Fruit fly (Drosophila melanogaster) whole organism, embryonic: ENCODE measurements around the gene Ing3.

ENCODE experiments used
- ATbp ChIP-seq: fragments of 200-800 bp; sonication (Bioruptor generic); optimal IDR thresholded peaks from 2 replicates; lab custom pipeline; 2017; ENCODE audit warnings: missing biosample characterization, mild to moderate bottlenecking, missing genetic modification characterization, missing genetic modification reagents
- CG11504 ChIP-seq: fragments of 200-800 bp; sonication (Bioruptor generic); optimal IDR thresholded peaks from 3 replicates; lab custom pipeline; 2019; ENCODE audit warnings: missing biosample characterization, mild to moderate bottlenecking, missing genetic modification characterization, moderate library complexity
- CG11696 ChIP-seq: fragments of 200-800 bp; sonication (Bioruptor generic); IDR thresholded peaks from 2 replicates; pipeline ENCODE4 v1.3.6; 2022; ENCODE audit warnings: missing biosample characterization, missing genetic modification characterization
- CG13123 ChIP-seq: fragments of 200-800 bp; sonication (Bioruptor generic); optimal IDR thresholded peaks from 2 replicates; lab custom pipeline; 2016; ENCODE audit warnings: missing biosample characterization, missing genetic modification characterization
- CG14710 ChIP-seq: fragments of 200-800 bp; sonication (Bioruptor generic); optimal IDR thresholded peaks from 3 replicates; lab custom pipeline; 2019; ENCODE audit warnings: missing biosample characterization, mild to moderate bottlenecking, missing genetic modification characterization, moderate library complexity
- CG17912 ChIP-seq: fragments of 200-800 bp; sonication (Bioruptor generic); optimal IDR thresholded peaks from 2 replicates; lab custom pipeline; 2018; ENCODE audit warnings: missing biosample characterization, mild to moderate bottlenecking, missing genetic modification characterization
- CG30020 ChIP-seq: fragments of 200-800 bp; optimal IDR thresholded peaks from 2 replicates; lab custom pipeline; 2019; ENCODE audit warnings: missing biosample characterization, mild to moderate bottlenecking, missing genetic modification characterization, moderate library complexity
- CG31365 ChIP-seq: fragments of 200-800 bp; sonication (Bioruptor generic); optimal IDR thresholded peaks from 2 replicates; lab custom pipeline; 2018; ENCODE audit warnings: missing biosample characterization, mild to moderate bottlenecking, missing genetic modification characterization
- CG4360 ChIP-seq: fragments of 200-800 bp; sonication (Bioruptor generic); IDR thresholded peaks from 2 replicates; pipeline ENCODE4 v1.3.6; 2022; ENCODE audit warnings: missing biosample characterization, missing genetic modification characterization
- CG4820 ChIP-seq: fragments of 200-800 bp; sonication (Bioruptor generic); optimal IDR thresholded peaks from 3 replicates; lab custom pipeline; 2016; ENCODE audit warnings: missing biosample characterization, missing genetic modification characterization
- CG7357 ChIP-seq: fragments of 200-800 bp; sonication (Bioruptor generic); IDR thresholded peaks from 3 replicates; pipeline ENCODE4 v1.3.6; 2022; ENCODE audit warnings: missing biosample characterization, missing genetic modification characterization
- CG7556 ChIP-seq: fragments of 200-800 bp; sonication (Bioruptor generic); optimal IDR thresholded peaks from 2 replicates; lab custom pipeline; 2017; ENCODE audit warnings: missing biosample characterization, mild to moderate bottlenecking, missing genetic modification characterization
- CG8924 ChIP-seq: fragments of 200-800 bp; optimal IDR thresholded peaks from 3 replicates; lab custom pipeline; 2019; ENCODE audit warnings: missing biosample characterization, mild to moderate bottlenecking, missing genetic modification characterization, moderate library complexity
- CG9215 ChIP-seq: fragments of 200-800 bp; sonication (Bioruptor generic); IDR thresholded peaks from 2 replicates; pipeline ENCODE4 v1.3.6; 2022; ENCODE audit warnings: missing biosample characterization, missing genetic modification characterization
- CG9727 ChIP-seq: fragments of 200-800 bp; sonication (Bioruptor generic); optimal IDR thresholded peaks from 3 replicates; lab custom pipeline; 2017; ENCODE audit warnings: missing biosample characterization, mild to moderate bottlenecking, missing genetic modification characterization
- D19A ChIP-seq: fragments of 200-800 bp; optimal IDR thresholded peaks from 3 replicates; lab custom pipeline; 2019; ENCODE audit warnings: missing biosample characterization, mild to moderate bottlenecking, missing genetic modification characterization, moderate library complexity
- Dfd ChIP-seq, 2 experiments: fragments of >200 bp; optimal IDR thresholded peaks; 2 replicates each; lab custom pipeline; 2017; ENCODE audit warnings: missing biosample characterization in 2 of 2, missing genetic modification characterization in 2 of 2
- Drgx ChIP-seq: fragments of 200-800 bp; sonication (Bioruptor generic); IDR thresholded peaks from 2 replicates; pipeline ENCODE4 v1.3.6; 2022; ENCODE audit warnings: missing biosample characterization, missing genetic modification characterization
- ERR ChIP-seq: fragments of 200-800 bp; sonication (Bioruptor generic); optimal IDR thresholded peaks from 2 replicates; lab custom pipeline; 2016; ENCODE audit warnings: missing biosample characterization, missing genetic modification characterization
- GATAe ChIP-seq: fragments of 200-800 bp; sonication (Bioruptor generic); conservative IDR thresholded peaks from 2 replicates; pipeline ENCODE4 v1.3.6; 2022; ENCODE audit warnings: missing biosample characterization, missing genetic modification characterization
- HLH3B ChIP-seq: fragments of 200-800 bp; sonication (Bioruptor generic); IDR thresholded peaks from 2 replicates; pipeline ENCODE4 v1.3.6; 2022; ENCODE audit warnings: missing biosample characterization, missing genetic modification characterization
- Hmr ChIP-seq: fragments of 200-800 bp; sonication (Bioruptor generic); optimal IDR thresholded peaks from 3 replicates; lab custom pipeline; 2017; ENCODE audit warnings: mild to moderate bottlenecking, missing biosample characterization, missing genetic modification reagents, missing genetic modification characterization
- Hsf ChIP-seq: fragments of 200-800 bp; sonication (Bioruptor generic); optimal IDR thresholded peaks from 3 replicates; lab custom pipeline; 2016; ENCODE audit warnings: missing biosample characterization, missing genetic modification characterization
- Meics ChIP-seq: fragments of 200-800 bp; sonication (Bioruptor generic); optimal IDR thresholded peaks from 2 replicates; lab custom pipeline; 2017; ENCODE audit warnings: missing biosample characterization, mild to moderate bottlenecking, missing genetic modification characterization
- Nf-YB ChIP-seq: fragments of 200-800 bp; sonication (Bioruptor generic); optimal IDR thresholded peaks from 3 replicates; lab custom pipeline; 2019; ENCODE audit warnings: missing biosample characterization, mild to moderate bottlenecking, missing genetic modification characterization, moderate library complexity
- Oli ChIP-seq: fragments of 200-800 bp; sonication (Bioruptor generic); optimal IDR thresholded peaks from 2 replicates; lab custom pipeline; 2018; ENCODE audit warnings: missing biosample characterization, mild to moderate bottlenecking, missing genetic modification characterization, moderate library complexity
- Ptx1 ChIP-seq: fragments of 200-800 bp; sonication (Bioruptor generic); IDR thresholded peaks from 2 replicates; pipeline ENCODE4 v1.3.6; 2022; ENCODE audit warnings: missing biosample characterization, missing genetic modification characterization
- Xbp1 ChIP-seq: fragments of 200-800 bp; sonication (Bioruptor generic); optimal IDR thresholded peaks from 3 replicates; lab custom pipeline; 2016; ENCODE audit warnings: missing biosample characterization, mild to moderate bottlenecking, missing genetic modification characterization
- Xrp1 ChIP-seq: fragments of 200-800 bp; sonication (Bioruptor generic); IDR thresholded peaks from 2 replicates; pipeline ENCODE4 v1.3.6; 2022; ENCODE audit warnings: missing biosample characterization, missing genetic modification characterization
- ab ChIP-seq: fragments of 200-800 bp; sonication (Bioruptor generic); optimal IDR thresholded peaks from 2 replicates; lab custom pipeline; 2016; ENCODE audit warnings: missing biosample characterization, missing genetic modification characterization
- az2 ChIP-seq: fragments of 200-800 bp; sonication (Bioruptor generic); optimal IDR thresholded peaks from 3 replicates; lab custom pipeline; 2016; ENCODE audit warnings: missing biosample characterization, missing genetic modification characterization
- bcd ChIP-seq: fragments of 200-800 bp; sonication (Bioruptor generic); optimal IDR thresholded peaks from 2 replicates; lab custom pipeline; 2017; ENCODE audit warnings: missing biosample characterization, mild to moderate bottlenecking, missing genetic modification characterization
- cas ChIP-seq: fragments of 200-800 bp; sonication (Bioruptor generic); IDR thresholded peaks from 2 replicates; pipeline ENCODE4 v1.3.6; 2022; ENCODE audit warnings: missing biosample characterization, missing genetic modification characterization
- chif ChIP-seq, 2 experiments: fragments of 200-800 bp; sonication (Bioruptor generic); optimal IDR thresholded peaks; 3 replicates each; lab custom pipeline; 2016; ENCODE audit warnings: missing biosample characterization in 2 of 2, missing genetic modification characterization in 2 of 2
- cwo ChIP-seq: fragments of 200-800 bp; sonication (Bioruptor generic); optimal IDR thresholded peaks from 3 replicates; lab custom pipeline; 2017; ENCODE audit warnings: missing biosample characterization, missing genetic modification characterization, mild to moderate bottlenecking, moderate library complexity, missing genetic modification reagents
- dati ChIP-seq: fragments of 200-800 bp; sonication (Bioruptor generic); IDR thresholded peaks from 2 replicates; pipeline ENCODE4 v1.3.6; 2022; ENCODE audit warnings: missing biosample characterization, missing genetic modification characterization
- dm ChIP-seq: fragments of 200-800 bp; sonication (Bioruptor generic); optimal IDR thresholded peaks from 3 replicates; lab custom pipeline; 2016; ENCODE audit warnings: missing biosample characterization, missing genetic modification characterization
- dmrt99B ChIP-seq: fragments of 200-800 bp; sonication (Bioruptor generic); optimal IDR thresholded peaks from 2 replicates; lab custom pipeline; 2018; ENCODE audit warnings: missing biosample characterization, mild to moderate bottlenecking, missing genetic modification characterization, moderate library complexity
- gem ChIP-seq: fragments of 200-800 bp; sonication (Bioruptor generic); optimal IDR thresholded peaks from 2 replicates; lab custom pipeline; 2019; ENCODE audit warnings: missing biosample characterization, mild to moderate bottlenecking, missing genetic modification characterization, moderate library complexity
- lab ChIP-seq: fragments of 200-800 bp; sonication (Bioruptor generic); optimal IDR thresholded peaks from 3 replicates; lab custom pipeline; 2017; ENCODE audit warnings: missing biosample characterization, missing genetic modification characterization, mild to moderate bottlenecking, moderate library complexity, missing genetic modification reagents
- lov ChIP-seq, 2 experiments: fragments of 200-800 bp in 1 of 2; fragments of >200 bp in 1 of 2; sonication (Bioruptor generic) in 1 of 2; IDR thresholded peaks in 1 of 2; optimal IDR thresholded peaks in 1 of 2; 2 replicates in 1 of 2; 3 replicates in 1 of 2; pipeline versions ENCODE4 v1.3.6 to Lab custom; 2017 to 2022; ENCODE audit warnings: missing biosample characterization in 1 of 2, missing genetic modification characterization in 1 of 2
- nmo ChIP-seq: fragments of 200-800 bp; sonication (Bioruptor generic); optimal IDR thresholded peaks from 2 replicates; lab custom pipeline; 2018; ENCODE audit warnings: missing biosample characterization, mild to moderate bottlenecking, missing genetic modification characterization, moderate library complexity
- nom ChIP-seq: fragments of 200-800 bp; sonication (Bioruptor generic); optimal IDR thresholded peaks from 2 replicates; lab custom pipeline; 2017; ENCODE audit warnings: missing biosample characterization, missing genetic modification characterization, mild to moderate bottlenecking, moderate library complexity, missing genetic modification reagents
- org-1 ChIP-seq: fragments of 200-800 bp; sonication (Bioruptor generic); optimal IDR thresholded peaks from 2 replicates; lab custom pipeline; 2017; ENCODE audit warnings: missing biosample characterization, missing genetic modification characterization
- pan ChIP-seq, 4 experiments: fragments of >200 bp in 3 of 4; fragments of 200-800 bp in 1 of 4; sonication (Bioruptor generic) in 1 of 4; optimal IDR thresholded peaks in 3 of 4; IDR thresholded peaks in 1 of 4; 2 replicates each; pipeline versions ENCODE4 v1.3.6 to Lab custom; 2017 to 2022; ENCODE audit warnings: missing biosample characterization in 2 of 4, missing genetic modification characterization in 2 of 4, mixed read lengths in 1 of 4
- pnt ChIP-seq: fragments of 200-800 bp; sonication (Bioruptor generic); optimal IDR thresholded peaks from 3 replicates; lab custom pipeline; 2016; ENCODE audit warnings: missing biosample characterization, missing genetic modification characterization
- row ChIP-seq: fragments of 200-800 bp; sonication (Bioruptor generic); IDR thresholded peaks from 3 replicates; pipeline ENCODE4 v1.3.6; 2022; ENCODE audit warnings: missing biosample characterization, missing genetic modification characterization
- stc ChIP-seq: fragments of 200-800 bp; sonication (Bioruptor generic); IDR thresholded peaks from 2 replicates; pipeline ENCODE4 v1.3.6; 2022; ENCODE audit warnings: missing biosample characterization, missing genetic modification characterization
- tio ChIP-seq: fragments of 200-800 bp; sonication (Bioruptor generic); optimal IDR thresholded peaks from 2 replicates; lab custom pipeline; 2017; ENCODE audit warnings: missing biosample characterization, missing genetic modification characterization, inconsistent platforms
- zen2 ChIP-seq: fragments of 200-800 bp; sonication (Bioruptor generic); IDR thresholded peaks from 3 replicates; pipeline ENCODE4 v1.3.6; 2022; ENCODE audit warnings: missing biosample characterization, missing genetic modification characterization; ENCODE audit not compliant: partially characterized antibody

The Ing3 gene

dm6 chrX:18613434-18613833 is 39.5 kb downstream of the Ing3 start (continued):
- TF ChIP-seq ERR (GFP tag; lab: Kevin White, UChicago) (no peak), nom (GFP tag; lab: Kevin White, UChicago) (no peak), dm (GFP tag; lab: Kevin White, UChicago) (no peak), Xrp1 (GFP tag; lab: Robert Waterston, UW) (peak; percentile 41), ATbp (GFP tag; lab: Kevin White, UChicago) (peak; percentile 14), lab (peak; percentile 29), nmo (GFP tag; lab: Kevin White, UChicago) (peak; percentile 13), CG30020 (tag; lab: Kevin White, UChicago) (no peak), CG4820 (GFP tag; lab: Kevin White, UChicago) (no peak), Hmr (GFP tag; lab: Kevin White, UChicago) (peak; percentile 5), cwo (no peak), CG14710 (tag; lab: Kevin White, UChicago) (no peak), Oli (tag; lab: Kevin White, UChicago) (peak; percentile 25), HLH3B (GFP tag; lab: Robert Waterston, UW) (peak; percentile 10; the same call in 1 of the 2 replicates), GATAe (no peak), gem (tag; lab: Kevin White, UChicago) (no peak), CG11504 (tag; lab: Kevin White, UChicago) (peak; percentile 49), org-1 (GFP tag; lab: Kevin White, UChicago) (peak; percentile 2), dati (GFP tag; lab: Robert Waterston, UW) (no peak), CG31365 (tag; lab: Kevin White, UChicago) (no peak), row (GFP tag; lab: Robert Waterston, UW) (peak; percentile 58), az2 (no peak), pan (optimal IDR thresholded peaks at IDR 0.05; lab: Kevin White, UChicago) (no peak), pan (GFP tag; optimal IDR thresholded peaks at IDR 0.05 in 1 of 2, IDR thresholded peaks at IDR 0.05 in 1 of 2) (peak in 1 of 2 experiments; percentile 12), lov (optimal IDR thresholded peaks at IDR 0.05; lab: Kevin White, UChicago) (no peak), lov (GFP tag; IDR thresholded peaks at IDR 0.05; lab: Robert Waterston, UW) (no peak), CG17912 (GFP tag; lab: Kevin White, UChicago) (no peak), Nf-YB (GFP tag; lab: Kevin White, UChicago) (no peak), CG7357 (GFP tag; lab: Robert Waterston, UW) (0 out of 3 replicates have a peak, but pooled peaks have one; percentile 19), CG13123 (GFP tag; lab: Kevin White, UChicago) (no peak), bcd (GFP tag; lab: Kevin White, UChicago) (no peak), Dfd (GFP tag; optimal IDR thresholded peaks at IDR 0.05; lab: Kevin White, UChicago) (no peak), pnt (GFP tag; lab: Kevin White, UChicago) (peak; percentile 6), CG9215 (GFP tag; lab: Robert Waterston, UW) (peak; percentile 5; the same call in 1 of the 2 replicates), stc (no peak), CG9727 (GFP tag; lab: Kevin White, UChicago) (no peak), zen2 (GFP tag; lab: Robert Waterston, UW) (no peak), ab (GFP tag; lab: Kevin White, UChicago) (no peak), Hsf (GFP tag; lab: Kevin White, UChicago) (peak; percentile 1), cas (GFP tag; lab: Robert Waterston, UW) (no peak), Ptx1 (peak; percentile 40), D19A (tag; lab: Kevin White, UChicago) (peak; percentile 47), CG8924 (tag; lab: Kevin White, UChicago) (peak; percentile 18), Xbp1 (GFP tag; lab: Kevin White, UChicago) (peak; percentile 18), chif (GFP tag; optimal IDR thresholded peaks at IDR 0.05; lab: Kevin White, UChicago) (no peak), tio (GFP tag; lab: Kevin White, UChicago) (no peak), Drgx (no peak), CG7556 (GFP tag; lab: Kevin White, UChicago) (peak; percentile 13), CG4360 (no peak), CG11696 (no peak), Meics (GFP tag; lab: Kevin White, UChicago) (peak; percentile 15), dmrt99B (tag; lab: Kevin White, UChicago) (peak; percentile 43)
